Worm (Caenorhabditis elegans): Measurements from ENCODE around the gene F26F12.5.

- TF ChIP-seq elt-2 (tag; optimal IDR thresholded peaks at IDR 0.05) (no peak), elt-4 (tag; optimal IDR thresholded peaks at IDR 0.05) (no peak), ceh-22 (tag; optimal IDR thresholded peaks at IDR 0.05) (no peak), nhr-11 (tag; optimal IDR thresholded peaks at IDR 0.05) (no peak), dve-1 (tag; optimal IDR thresholded peaks at IDR 0.05) (no peak), unc-42 (tag; optimal IDR thresholded peaks at IDR 0.05) (no peak), ceh-2 (tag; optimal IDR thresholded peaks at IDR 0.05) (no peak), fax-1 (tag; optimal IDR thresholded peaks at IDR 0.05) (no peak), ahr-1 (tag; optimal IDR thresholded peaks at IDR 0.05) (no peak)
Observed at ce11 chrV:5820401-5820800, 44.6 kb downstream of the F26F12.5 start.

Measured in whole organism, late embryonic.